Fruit fly (Drosophila melanogaster) whole organism: ENCODE results near the gene Sgs8.

Source experiments
- Dll ChIP-seq: fragments of >200 bp; optimal IDR thresholded peaks from 2 replicates; lab custom pipeline; 2017
- psq ChIP-seq: fragments of >200 bp; optimal IDR thresholded peaks from 2 replicates; lab custom pipeline; 2017
- usp ChIP-seq: fragments of >200 bp; optimal IDR thresholded peaks from 2 replicates; lab custom pipeline; 2017; ENCODE audit warnings: missing biosample characterization, missing genetic modification characterization, mixed read lengths

dm6 chr3L:11483135-11483534 lies 26.1 kb downstream of the Sgs8 start:
- TF ChIP-seq psq (lab: Kevin White, UChicago) (no peak), usp (no peak), Dll (no peak)
